Worm (Caenorhabditis elegans): ENCODE measurements around the gene AH9.3.

DNA sequence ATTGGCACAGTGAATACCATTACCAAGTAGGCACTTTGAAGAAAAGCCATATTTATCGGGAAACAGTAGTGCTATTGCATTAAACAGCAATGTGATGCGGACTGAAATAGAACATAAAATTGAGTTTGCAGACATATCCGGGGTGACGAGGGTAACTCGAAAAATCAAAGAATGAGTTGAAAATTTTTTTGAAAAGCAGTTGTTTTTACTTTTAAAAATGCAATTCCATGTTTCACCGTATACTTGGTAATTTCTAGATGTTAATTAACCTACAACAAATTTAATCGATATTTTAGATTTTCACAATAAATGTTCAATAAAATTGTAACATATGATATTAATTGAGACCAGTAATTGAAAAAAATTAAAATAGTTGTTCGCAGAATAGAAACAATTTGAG is 13.3 kb upstream of the AH9.3 start, which contains the start of gene AH9.4:
- TF ChIP-seq eyg-1 (tag; optimal IDR thresholded peaks at IDR 0.05) (no peak), elt-4 (tag; optimal IDR thresholded peaks at IDR 0.05) (no peak), hlh-13 (GFP tag; optimal IDR thresholded peaks at IDR 0.05) (no peak), pha-4 (tag; optimal IDR thresholded peaks at IDR 0.05) (no peak), pha-2 (tag; optimal IDR thresholded peaks at IDR 0.05) (no peak), dve-1 (tag; optimal IDR thresholded peaks at IDR 0.05) (no peak), rnt-1 (tag; optimal IDR thresholded peaks at IDR 0.05) (no peak), K09A11.1 (tag; optimal IDR thresholded peaks at IDR 0.05; ENCODE audit: insufficient read depth) (no peak), ama-1 (optimal IDR thresholded peaks at IDR 0.05) (no peak), ceh-18 (tag; optimal IDR thresholded peaks at IDR 0.05) (no peak), fkh-10 (GFP tag; optimal IDR thresholded peaks at IDR 0.05) (no peak)

Measured in whole organism, late embryonic.